Worm (Caenorhabditis elegans) whole organism, L1 larva: Measurements from ENCODE around the gene W02H3.1.

Experiments used
- C16A3.4 ChIP-seq: fragments of 150-350 bp; optimal IDR thresholded peaks from 2 replicates; lab custom pipeline; 2014; ENCODE audit warnings: missing biosample characterization, missing genetic modification characterization
- F16B12.6 ChIP-seq: fragments of 150-350 bp; optimal IDR thresholded peaks from 2 replicates; lab custom pipeline; 2014; ENCODE audit warnings: missing biosample characterization, missing genetic modification characterization
- aha-1 ChIP-seq: fragments of 150-350 bp; optimal IDR thresholded peaks from 2 replicates; lab custom pipeline; 2014; ENCODE audit warnings: missing biosample characterization, missing genetic modification characterization
- alr-1 ChIP-seq: fragments of 200-800 bp; sonication (Bioruptor generic); optimal IDR thresholded peaks from 2 replicates; lab custom pipeline; 2018; ENCODE audit warnings: borderline replicate concordance, mild to moderate bottlenecking, missing genetic modification characterization, missing compliant biosample characterization
- aly-2 ChIP-seq: fragments of 150-350 bp; optimal IDR thresholded peaks from 2 replicates; lab custom pipeline; 2014; ENCODE audit warnings: missing biosample characterization, missing genetic modification characterization
- ceh-8 ChIP-seq: fragments of 200-800 bp; sonication (Bioruptor generic); optimal IDR thresholded peaks from 2 replicates; lab custom pipeline; 2018; ENCODE audit warnings: mild to moderate bottlenecking, missing genetic modification characterization, moderate library complexity, missing compliant biosample characterization
- ceh-88 ChIP-seq: fragments of 200-800 bp; sonication (Bioruptor generic); IDR thresholded peaks from 2 replicates; pipeline ENCODE4 v1.3.6; 2022; ENCODE audit warnings: missing genetic modification characterization, missing compliant biosample characterization
- dsc-1 ChIP-seq: sonication (generic microtip); optimal IDR thresholded peaks from 2 replicates; lab custom pipeline; 2016; ENCODE audit warnings: mild to moderate bottlenecking, missing genetic modification characterization, missing compliant biosample characterization
- efl-1 ChIP-seq, 4 experiments: fragments of 150-350 bp; optimal IDR thresholded peaks in 3 of 4; peaks in 1 of 4; 1 replicate in 1 of 4; 2 replicates in 3 of 4; lab custom pipeline; 2014; ENCODE audit warnings: missing biosample characterization in 2 of 4, missing genetic modification characterization in 2 of 4, missing genetic modification reagents in 2 of 4
- efl-3 ChIP-seq: fragments of 200-800 bp; sonication (Bioruptor generic); optimal IDR thresholded peaks from 2 replicates; lab custom pipeline; 2018; ENCODE audit warnings: mild to moderate bottlenecking, missing genetic modification characterization, missing compliant biosample characterization
- egl-27 ChIP-seq, 2 experiments: fragments of 150-350 bp in 1 of 2; sonication (generic microtip); optimal IDR thresholded peaks; 3 replicates each; lab custom pipeline; 2017 to 2018; ENCODE audit warnings: missing biosample characterization in 2 of 2, missing genetic modification characterization in 2 of 2, missing genetic modification reagents in 2 of 2
- elt-2 ChIP-seq: sonication (generic microtip); optimal IDR thresholded peaks from 2 replicates; lab custom pipeline; 2016; ENCODE audit warnings: missing genetic modification characterization, mild to moderate bottlenecking, inconsistent platforms, missing compliant biosample characterization, missing genetic modification reagents
- elt-3 ChIP-seq, 6 experiments: fragments of 150-350 bp in 1 of 6; sonication (generic microtip); optimal IDR thresholded peaks; 2 replicates each; lab custom pipeline; 2017 to 2018; ENCODE audit warnings: missing biosample characterization in 6 of 6, missing genetic modification characterization in 6 of 6, inconsistent platforms in 1 of 6
- ets-5 ChIP-seq: fragments of 200-800 bp; sonication (Bioruptor generic); IDR thresholded peaks from 2 replicates; pipeline ENCODE4 v1.3.6; 2022; ENCODE audit warnings: missing genetic modification characterization, missing compliant biosample characterization
- fkh-10 ChIP-seq: sonication (generic microtip); optimal IDR thresholded peaks from 2 replicates; lab custom pipeline; 2017; ENCODE audit warnings: missing biosample characterization, missing genetic modification reagents, missing genetic modification characterization
- fos-1 ChIP-seq: fragments of 150-350 bp; optimal IDR thresholded peaks from 2 replicates; lab custom pipeline; 2014; ENCODE audit warnings: missing biosample characterization, missing genetic modification characterization
- grh-1 ChIP-seq: fragments of 200-800 bp; sonication (Bioruptor generic); IDR thresholded peaks from 2 replicates; pipeline ENCODE4 v1.3.6; 2022; ENCODE audit warnings: missing genetic modification reagents, missing genetic modification characterization, missing compliant biosample characterization
- hlh-4 ChIP-seq: sonication (generic microtip); optimal IDR thresholded peaks from 2 replicates; lab custom pipeline; 2016; ENCODE audit warnings: mild to moderate bottlenecking, missing genetic modification characterization, missing compliant biosample characterization
- lin-15B ChIP-seq: fragments of 150-350 bp; sonication (generic microtip); optimal IDR thresholded peaks from 3 replicates; lab custom pipeline; 2014; ENCODE audit warnings: missing biosample characterization, missing genetic modification characterization
- lsy-2 ChIP-seq, 2 experiments: fragments of 150-350 bp; optimal IDR thresholded peaks; 2 replicates each; lab custom pipeline; 2014; ENCODE audit warnings: missing biosample characterization in 2 of 2, missing genetic modification characterization in 2 of 2
- nhr-19 ChIP-seq: fragments of 200-800 bp; sonication (Bioruptor generic); conservative IDR thresholded peaks from 2 replicates; pipeline ENCODE4 v1.3.6; 2022; ENCODE audit warnings: missing genetic modification characterization, missing compliant biosample characterization
- nhr-20 ChIP-seq: sonication (generic microtip); optimal IDR thresholded peaks from 2 replicates; lab custom pipeline; 2016; ENCODE audit warnings: mild to moderate bottlenecking, missing genetic modification characterization, missing compliant biosample characterization
- nhr-28 ChIP-seq: fragments of 150-350 bp; optimal IDR thresholded peaks from 2 replicates; lab custom pipeline; 2014; ENCODE audit warnings: missing biosample characterization, missing genetic modification characterization
- nhr-76 ChIP-seq: sonication (generic microtip); optimal IDR thresholded peaks from 2 replicates; lab custom pipeline; 2017; ENCODE audit warnings: missing biosample characterization, missing genetic modification characterization
- pax-3 ChIP-seq: fragments of 200-800 bp; sonication (Bioruptor generic); optimal IDR thresholded peaks from 2 replicates; lab custom pipeline; 2018; ENCODE audit warnings: mild to moderate bottlenecking, missing genetic modification characterization, moderate library complexity, missing compliant biosample characterization
- rnt-1 ChIP-seq: sonication (generic microtip); optimal IDR thresholded peaks from 2 replicates; lab custom pipeline; 2016; ENCODE audit warnings: mild to moderate bottlenecking, missing genetic modification characterization, moderate library complexity, missing compliant biosample characterization
- sox-4 ChIP-seq: sonication (generic microtip); optimal IDR thresholded peaks from 2 replicates; lab custom pipeline; 2016; ENCODE audit warnings: missing genetic modification characterization, missing compliant biosample characterization
- tbx-2 ChIP-seq: sonication (generic microtip); optimal IDR thresholded peaks from 2 replicates; lab custom pipeline; 2016; ENCODE audit warnings: missing genetic modification characterization, missing compliant biosample characterization
- unc-30 ChIP-seq: sonication (generic microtip); optimal IDR thresholded peaks from 2 replicates; lab custom pipeline; 2017; ENCODE audit warnings: missing biosample characterization, missing genetic modification characterization
- unc-62 ChIP-seq: fragments of 150-350 bp; optimal IDR thresholded peaks from 2 replicates; lab custom pipeline; 2014; ENCODE audit warnings: missing biosample characterization, missing genetic modification reagents, missing genetic modification characterization
- vab-15 ChIP-seq: sonication (generic microtip); optimal IDR thresholded peaks from 2 replicates; lab custom pipeline; 2017; ENCODE audit warnings: missing genotype, mild to moderate bottlenecking, missing genetic modification characterization, missing compliant biosample characterization
- xbp-1 ChIP-seq: sonication (generic microtip); optimal IDR thresholded peaks from 2 replicates; lab custom pipeline; 2016; ENCODE audit warnings: missing genetic modification characterization, missing compliant biosample characterization
- zag-1 ChIP-seq: fragments of 150-350 bp; optimal IDR thresholded peaks from 2 replicates; lab custom pipeline; 2014; ENCODE audit warnings: missing biosample characterization, missing genetic modification characterization
- zip-4 ChIP-seq: fragments of 200-800 bp; sonication (Bioruptor generic); optimal IDR thresholded peaks from 2 replicates; lab custom pipeline; 2018; ENCODE audit warnings: mild to moderate bottlenecking, missing genetic modification characterization, moderate library complexity, missing compliant biosample characterization
- ztf-11 ChIP-seq, 2 experiments: sonication (generic microtip); optimal IDR thresholded peaks; 2 replicates each; lab custom pipeline; 2016 to 2017; ENCODE audit warnings: missing genetic modification characterization in 2 of 2, missing biosample characterization in 1 of 2, missing compliant biosample characterization in 1 of 2
- ztf-4 ChIP-seq: fragments of 150-350 bp; optimal IDR thresholded peaks from 2 replicates; lab custom pipeline; 2014; ENCODE audit warnings: missing biosample characterization, missing genetic modification characterization

Gene W02H3.1

DNA sequence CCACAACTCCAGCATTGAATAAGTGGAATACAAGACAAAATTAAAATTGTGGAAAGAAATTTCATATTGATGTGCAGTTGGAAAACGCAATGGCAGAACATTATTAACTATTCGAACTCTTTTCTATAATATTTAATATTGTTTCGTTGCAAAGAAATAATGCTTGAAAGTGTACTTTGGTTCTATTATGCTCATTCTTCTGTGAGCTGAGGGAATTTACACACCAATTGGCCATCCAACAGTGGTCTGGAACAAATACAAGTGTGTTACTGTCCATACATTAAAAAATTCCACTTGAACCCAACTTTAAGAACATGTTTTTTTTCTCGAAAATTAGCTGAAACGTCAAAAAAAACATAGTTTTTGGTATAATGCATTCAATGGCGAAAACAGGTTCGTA is 25.6 kb downstream of the W02H3.1 start, which contains the start of gene W04G3.13:
TSS of gene W04G3.13 (minus strand) at position 101 of the 400 bp plus-strand sequence.
- TF ChIP-seq ztf-11 (tag; optimal IDR thresholded peaks at IDR 0.05; lab: Kevin White, UChicago) (no peak), F16B12.6 (tag; lab: Kevin White, UChicago) (no peak)
- TF ChIP-seq, all 84 proteins: peak for 0

DNA sequence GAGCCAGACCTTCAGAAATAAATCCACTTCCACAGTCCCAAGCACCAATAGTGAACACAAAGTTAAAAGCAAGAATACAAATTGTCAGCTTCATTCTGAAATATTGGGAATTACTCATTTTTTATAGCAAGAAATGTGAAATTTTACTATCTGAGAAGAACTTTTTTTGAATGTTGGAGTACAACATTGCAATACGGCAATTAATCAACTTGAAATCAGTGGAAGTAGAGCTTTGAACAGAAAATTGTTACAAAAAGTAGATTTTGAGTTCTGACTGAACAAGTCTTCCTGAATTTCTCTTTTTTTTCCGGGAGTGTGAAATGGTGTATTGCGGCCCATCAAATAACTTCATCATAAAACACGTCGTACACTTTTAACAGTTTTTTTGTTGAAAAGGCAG is 27.1 kb downstream of the W02H3.1 start, which contains the start of gene W04G3.10:
TSS of gene W04G3.10 (minus strand) at position 101 of the 400 bp plus-strand sequence.
- TF ChIP-seq nhr-19 (no peak), hlh-4 (no peak), aha-1 (tag; lab: Kevin White, UChicago) (no peak), elt-2 (tag; lab: Kevin White, UChicago) (no peak), tbx-2 (tag; lab: Kevin White, UChicago) (no peak), zag-1 (tag; lab: Kevin White, UChicago) (no peak), nhr-20 (tag; lab: Kevin White, UChicago) (no peak), efl-1 (optimal IDR thresholded peaks at IDR 0.05; lab: Kevin White, UChicago) (no peak), efl-1 (GFP tag; optimal IDR thresholded peaks at IDR 0.05 in 1 of 2; lab: Kevin White, UChicago) (no peak)

DNA sequence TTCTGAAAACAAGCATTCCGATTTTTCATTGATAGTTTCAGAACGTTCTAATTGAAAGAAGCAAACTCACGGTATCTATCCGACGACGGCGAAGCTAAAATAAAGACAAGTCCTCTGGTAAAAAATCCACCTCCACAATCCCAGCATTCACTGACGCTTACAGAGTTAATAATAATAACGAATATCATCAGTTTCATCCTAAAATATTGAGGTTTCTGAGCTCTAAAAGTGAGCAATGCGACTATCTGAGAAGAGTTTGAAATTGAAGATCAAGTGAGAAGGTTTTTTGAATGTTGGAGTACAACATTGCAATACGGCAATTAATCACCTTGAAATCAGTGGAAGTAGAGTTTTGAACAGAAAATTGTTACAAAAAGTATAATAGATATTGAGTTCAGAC is 28.8 kb downstream of the W02H3.1 start, which contains the start of gene W04G3.12:
TSS of gene W04G3.12 (minus strand) at position 311 of the 400 bp plus-strand sequence.
- no peak for TF ChIP-seq nhr-28 (tag; lab: Kevin White, UChicago)
- no peak for TF ChIP-seq elt-3 (tag; optimal IDR thresholded peaks at IDR 0.05; lab: Kevin White, UChicago)
- TF ChIP-seq efl-3 (GFP tag; lab: Kevin White, UChicago), result no peak
- TF ChIP-seq dsc-1 (tag; lab: Kevin White, UChicago), result no peak
- TF ChIP-seq nhr-76, result no peak
- no peak for TF ChIP-seq egl-27 (tag; optimal IDR thresholded peaks at IDR 0.05; lab: Kevin White, UChicago)
- TF ChIP-seq pax-3 (tag; lab: Kevin White, UChicago), result no peak
- no peak for TF ChIP-seq vab-15
- TF ChIP-seq lsy-2 (tag; optimal IDR thresholded peaks at IDR 0.05; lab: Kevin White, UChicago), result no peak
- no peak for TF ChIP-seq zip-4
- no peak for TF ChIP-seq unc-62 (GFP tag; lab: Kevin White, UChicago)
- TF ChIP-seq unc-30, result no peak

DNA sequence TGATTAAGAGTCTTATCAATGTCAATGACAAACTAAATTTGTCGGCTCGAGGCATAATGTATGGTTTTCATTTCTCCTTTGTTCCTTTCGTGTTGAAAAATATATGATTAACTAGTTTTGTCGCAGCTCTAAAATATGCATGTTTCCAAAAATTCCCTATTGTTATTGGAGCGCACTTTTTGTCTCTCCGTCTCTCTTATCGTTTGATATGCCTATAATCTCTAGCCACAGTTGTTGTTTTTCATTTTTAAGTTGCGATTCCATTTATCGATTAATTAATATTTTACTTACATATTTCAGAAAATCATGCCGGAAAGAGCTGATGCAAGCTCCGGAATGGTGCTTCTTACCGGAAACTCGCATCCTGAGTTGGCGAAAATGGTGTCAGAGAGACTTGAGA is 31.9 kb downstream of the W02H3.1 start, which contains the start of gene W04G3.5:
TSS of gene W04G3.5 (plus strand) at position 301 of the 400 bp plus-strand sequence.
- TF ChIP-seq nhr-28 (tag; lab: Kevin White, UChicago), result no peak
- no peak for TF ChIP-seq tbx-2 (tag; lab: Kevin White, UChicago)
- no peak for TF ChIP-seq xbp-1
- no peak for TF ChIP-seq ceh-8 (GFP tag; lab: Kevin White, UChicago)
- no peak for TF ChIP-seq fkh-10 (GFP tag; lab: Kevin White, UChicago)
- no peak for TF ChIP-seq nhr-76
- TF ChIP-seq sox-4 (tag; lab: Kevin White, UChicago), result no peak
- TF ChIP-seq ets-5 (GFP tag; lab: Robert Waterston, UW), result no peak
- no peak for TF ChIP-seq ceh-88
- TF ChIP-seq grh-1 (GFP tag; lab: Robert Waterston, UW), result no peak
- no peak for TF ChIP-seq alr-1 (tag; lab: Kevin White, UChicago)
- no peak for TF ChIP-seq C16A3.4 (tag; lab: Kevin White, UChicago)
- TF ChIP-seq ztf-4 (tag; lab: Kevin White, UChicago), result no peak
- TF ChIP-seq fos-1, result no peak
- TF ChIP-seq lin-15B (tag; lab: Kevin White, UChicago), result no peak
- TF ChIP-seq rnt-1, result no peak
- TF ChIP-seq F16B12.6 (tag; lab: Kevin White, UChicago), result no peak
- no peak for TF ChIP-seq aly-2 (tag; lab: Kevin White, UChicago)
